Worm (Caenorhabditis elegans) whole organism, L3 larva: Measurements from ENCODE around the gene Y54H5A.2.

Experiments
- ceh-28 ChIP-seq: fragments of 150-350 bp; optimal IDR thresholded peaks from 2 replicates; lab custom pipeline; 2014; ENCODE audit warnings: missing biosample characterization, missing genetic modification reagents, missing genetic modification characterization
- ceh-82 ChIP-seq: fragments of 150-350 bp; optimal IDR thresholded peaks from 2 replicates; lab custom pipeline; 2014; ENCODE audit warnings: missing biosample characterization, missing genetic modification characterization
- daf-12 ChIP-seq: fragments of 150-350 bp; optimal IDR thresholded peaks from 2 replicates; lab custom pipeline; 2014; ENCODE audit warnings: missing biosample characterization, missing genetic modification reagents, missing genetic modification characterization
- egl-27 ChIP-seq: sonication (generic microtip); optimal IDR thresholded peaks from 4 replicates; lab custom pipeline; 2017; ENCODE audit warnings: missing biosample characterization, missing genetic modification reagents, missing genetic modification characterization
- elt-2 ChIP-seq: sonication (generic microtip); optimal IDR thresholded peaks from 2 replicates; lab custom pipeline; 2016; ENCODE audit warnings: missing genetic modification reagents, mild to moderate bottlenecking, missing genetic modification characterization, missing compliant biosample characterization
- fkh-10 ChIP-seq: sonication (generic microtip); optimal IDR thresholded peaks from 2 replicates; lab custom pipeline; 2017; ENCODE audit warnings: missing biosample characterization, missing genetic modification reagents, missing genetic modification characterization
- hmg-11 ChIP-seq: sonication (generic microtip); optimal IDR thresholded peaks from 2 replicates; lab custom pipeline; 2016; ENCODE audit warnings: missing genetic modification characterization, missing compliant biosample characterization
- nhr-76 ChIP-seq: fragments of 150-350 bp; sonication (generic microtip); optimal IDR thresholded peaks from 5 replicates; lab custom pipeline; 2014; ENCODE audit warnings: missing biosample characterization, missing genetic modification characterization
- nhr-77 ChIP-seq: fragments of 150-350 bp; optimal IDR thresholded peaks from 2 replicates; lab custom pipeline; 2014; ENCODE audit warnings: missing biosample characterization, missing genetic modification characterization
- snpc-4 ChIP-seq: fragments of 150-350 bp; optimal IDR thresholded peaks from 2 replicates; lab custom pipeline; 2014; ENCODE audit warnings: missing biosample characterization, missing genetic modification characterization
- ztf-11 ChIP-seq: fragments of 150-350 bp; optimal IDR thresholded peaks from 2 replicates; lab custom pipeline; 2014; ENCODE audit warnings: missing biosample characterization, missing genetic modification characterization

- TF ChIP-seq hmg-11 (no peak), nhr-76 (no peak), ztf-11 (tag; lab: Kevin White, UChicago) (no peak), snpc-4 (tag; lab: Kevin White, UChicago) (no peak), ceh-82 (tag; lab: Kevin White, UChicago) (no peak), ceh-28 (no peak), nhr-77 (tag; lab: Kevin White, UChicago) (no peak), fkh-10 (GFP tag; lab: Kevin White, UChicago) (no peak), daf-12 (no peak), elt-2 (tag; lab: Kevin White, UChicago) (no peak), egl-27 (no peak)
Measured at ce11 chrIII:5158674-5159073, 9.3 kb upstream of the Y54H5A.2 start, which contains the start of gene oxy-4.
